Worm (Caenorhabditis elegans): ENCODE results near the gene copd-1.
A peak's percentile ranks its signal among the peaks of the same experiment; 100 is the strongest.

The copd-1 gene

DNA sequence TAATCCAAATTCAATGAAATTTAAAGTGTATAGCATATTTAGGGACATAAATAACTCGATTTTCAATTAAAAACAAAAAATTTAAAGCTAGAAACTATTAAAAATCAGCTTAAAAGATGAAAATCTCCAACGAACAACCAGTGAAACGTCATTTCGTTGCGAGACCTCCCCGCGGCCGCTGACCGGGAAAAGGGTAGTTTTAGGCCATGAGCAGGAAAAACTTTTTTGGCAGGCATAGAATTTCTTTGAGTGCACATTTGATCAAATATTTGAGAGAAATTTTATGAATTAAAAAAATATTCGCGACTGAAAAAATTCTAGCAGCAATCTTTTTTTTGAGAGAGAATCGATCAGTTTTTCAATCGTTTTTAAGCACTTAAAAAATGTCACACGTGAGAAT, 545 bp upstream of the copd-1 start (continued):
- TF ChIP-seq attf-4 (tag; optimal IDR thresholded peaks at IDR 0.05) (no peak), snpc-4 (tag; optimal IDR thresholded peaks at IDR 0.05) (no peak), aly-2 (tag; optimal IDR thresholded peaks at IDR 0.05) (no peak), tra-1 (GFP tag; IDR thresholded peaks at IDR 0.05) (no peak), nhr-11 (tag; optimal IDR thresholded peaks at IDR 0.05) (no peak), duxl-1 (tag; optimal IDR thresholded peaks at IDR 0.05; ENCODE audit: poor library complexity) (no peak), arid-1 (GFP tag; conservative IDR thresholded peaks at IDR 0.05) (no peak), madf-9 (GFP tag; conservative IDR thresholded peaks at IDR 0.05) (no peak), lin-38 (GFP tag; IDR thresholded peaks at IDR 0.05) (peak; percentile 60), egl-43 (GFP tag; IDR thresholded peaks at IDR 0.05) (no peak), jun-1 (tag; optimal IDR thresholded peaks at IDR 0.05) (no peak), vab-7 (GFP tag; IDR thresholded peaks at IDR 0.05) (0 out of 2 replicates have a peak, but pooled peaks have one; percentile 24), sdz-12 (GFP tag; optimal IDR thresholded peaks at IDR 0.05) (no peak), unc-62 (GFP tag; optimal IDR thresholded peaks at IDR 0.05 in 1 of 2) (no peak), unc-62 (tag; optimal IDR thresholded peaks at IDR 0.05) (no peak), lin-13 (GFP tag; optimal IDR thresholded peaks at IDR 0.05) (peak; percentile 21), nhr-237 (tag; optimal IDR thresholded peaks at IDR 0.05) (no peak), gei-8 (GFP tag; optimal IDR thresholded peaks at IDR 0.05) (no peak), spr-1 (tag; optimal IDR thresholded peaks at IDR 0.05) (no peak), F44E2.7 (GFP tag; IDR thresholded peaks at IDR 0.05) (no peak), zfp-3 (GFP tag; conservative IDR thresholded peaks at IDR 0.05) (no peak), egl-27 (tag; optimal IDR thresholded peaks at IDR 0.05) (no peak), Y105C5A.15 (GFP tag; IDR thresholded peaks at IDR 0.05) (no peak), unc-130 (GFP tag; optimal IDR thresholded peaks at IDR 0.05) (peak; percentile 74), zip-2 (tag; optimal IDR thresholded peaks at IDR 0.05) (no peak), ceh-32 (tag; optimal IDR thresholded peaks at IDR 0.05; ENCODE audit: poor library complexity) (no peak), lir-3 (tag; optimal IDR thresholded peaks at IDR 0.05) (no peak), ceh-28 (tag; optimal IDR thresholded peaks at IDR 0.05) (no peak), snpc-1.2 (GFP tag; IDR thresholded peaks at IDR 0.05) (no peak), mes-2 (tag; optimal IDR thresholded peaks at IDR 0.05; ENCODE audit: poor library complexity, severe bottlenecking) (peak; percentile 94), hmg-1.1 (GFP tag; IDR thresholded peaks at IDR 0.05) (no peak), ctbp-1 (GFP tag; IDR thresholded peaks at IDR 0.05) (no peak), aha-1 (tag) (no peak), ama-1 (optimal IDR thresholded peaks at IDR 0.05) (no peak), ztf-11 (tag; optimal IDR thresholded peaks at IDR 0.05) (no peak), ztf-7 (tag; optimal IDR thresholded peaks at IDR 0.05) (no peak), daf-8 (GFP tag; IDR thresholded peaks at IDR 0.05) (no peak), lin-39 (tag; optimal IDR thresholded peaks at IDR 0.05) (no peak)

DNA sequence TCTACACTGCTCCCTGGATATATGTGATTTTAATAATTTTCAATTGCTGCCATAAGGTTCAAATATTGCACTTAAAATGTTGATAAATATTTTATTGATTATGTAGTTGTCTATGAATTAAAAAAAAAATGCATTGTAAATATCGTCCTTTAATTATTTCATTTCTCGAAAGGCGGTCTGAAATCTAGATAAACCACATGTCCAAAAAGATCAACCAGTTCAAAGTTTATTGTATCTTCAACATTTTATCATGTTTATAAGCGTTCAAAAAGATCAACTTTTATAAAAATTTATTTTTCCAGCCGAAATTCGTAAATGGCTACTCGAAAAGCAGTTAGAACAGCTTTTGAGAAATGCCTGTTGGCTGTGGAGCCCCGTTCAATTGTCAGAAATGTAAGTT, 4.8 kb downstream of the copd-1 start, which contains the start of gene C13B9.2:
Gene C13B9.2 (plus strand): TSS at position 301 of the 400 bp plus-strand sequence.
- TF ChIP-seq lin-29 (GFP tag; IDR thresholded peaks at IDR 0.05) (no peak), cey-2 (tag; optimal IDR thresholded peaks at IDR 0.05; ENCODE audit: borderline replicate concordance, insufficient read depth) (no peak), arid-1 (GFP tag; conservative IDR thresholded peaks at IDR 0.05) (no peak), aly-2 (tag; optimal IDR thresholded peaks at IDR 0.05) (no peak), lim-7 (GFP tag; IDR thresholded peaks at IDR 0.05) (no peak), spr-3 (GFP tag; optimal IDR thresholded peaks at IDR 0.05) (no peak)

All from whole organism, L4 larva.